Worm (Caenorhabditis elegans): Measurements from ENCODE around the gene gpx-4.

ce11 chrIV:2639666-2640273 lies 35.0 kb downstream of the gpx-4 start:
- TF ChIP-seq R02D3.7 (tag; optimal IDR thresholded peaks at IDR 0.05) = no peak
- TF ChIP-seq eor-1 (tag; optimal IDR thresholded peaks at IDR 0.05) = no peak

All from whole organism, L3 larva.